Worm (Caenorhabditis elegans): ENCODE measurements around the gene rgs-11.

The rgs-11 gene

DNA sequence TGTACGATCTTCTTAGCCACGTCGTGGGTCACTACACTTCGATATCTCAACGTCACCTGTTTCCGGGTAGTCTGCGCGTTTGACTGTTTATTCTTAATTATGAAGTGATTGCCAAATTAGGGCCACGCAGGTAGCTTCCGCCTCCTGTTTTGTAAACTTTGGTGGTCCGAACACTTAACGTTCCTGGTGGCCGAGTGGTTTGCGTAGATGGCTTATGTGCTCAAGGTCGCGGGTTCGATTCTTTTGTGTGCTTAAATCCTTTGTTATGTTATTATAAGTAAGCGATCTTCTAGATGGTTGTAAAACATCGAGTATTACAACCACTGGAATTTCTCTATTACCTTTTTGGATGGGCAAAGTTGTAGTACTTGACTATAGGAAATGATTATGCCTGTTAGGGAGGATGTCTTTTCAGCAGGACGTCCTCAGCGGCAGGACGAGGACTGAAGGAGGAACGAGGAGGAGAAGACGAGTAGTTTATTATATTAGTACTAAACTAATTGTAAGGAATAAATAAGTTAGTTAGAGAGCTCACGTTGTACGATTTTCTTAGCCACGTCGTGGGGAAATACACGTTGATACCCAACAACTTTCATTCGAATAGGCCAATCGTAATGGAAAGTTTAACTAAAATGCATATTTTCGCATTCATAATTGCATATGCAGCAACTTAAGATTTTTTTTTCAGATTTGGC, 12.6 kb downstream of the rgs-11 start:
- TF ChIP-seq elt-2 (tag; optimal IDR thresholded peaks at IDR 0.05), result no peak
- peak; percentile 7 for TF ChIP-seq nhr-85 (tag)

- TF ChIP-seq nhr-85 (tag) (peak; percentile 26), lin-35 (GFP tag; optimal IDR thresholded peaks at IDR 0.05) (peak in 1 of 2 experiments; percentile 2), ama-1 (optimal IDR thresholded peaks at IDR 0.05) (peak; percentile 68), lsy-2 (tag; optimal IDR thresholded peaks at IDR 0.05) (peak in 1 of 2 experiments; percentile 10), fos-1 (tag; optimal IDR thresholded peaks at IDR 0.05) (peak; percentile 26), Y116A8C.19 (tag; optimal IDR thresholded peaks at IDR 0.05; ENCODE audit: borderline replicate concordance) (no peak), nhr-20 (tag; optimal IDR thresholded peaks at IDR 0.05) (peak; percentile 26), tbx-2 (tag; optimal IDR thresholded peaks at IDR 0.05) (peak; percentile 19), nhr-71 (tag; optimal IDR thresholded peaks at IDR 0.05) (peak; percentile 38), unc-98 (GFP tag; IDR thresholded peaks at IDR 0.05) (no peak), egl-13 (tag; optimal IDR thresholded peaks at IDR 0.05) (no peak), ceh-82 (tag; optimal IDR thresholded peaks at IDR 0.05) (peak in 2 of 3 experiments; percentile 16 to 30), grh-1 (GFP tag; IDR thresholded peaks at IDR 0.05) (no peak), blmp-1 (tag; optimal IDR thresholded peaks at IDR 0.05) (peak; percentile 11), tlp-1 (tag; optimal IDR thresholded peaks at IDR 0.05) (no peak), mep-1 (tag; optimal IDR thresholded peaks at IDR 0.05) (no peak), pqm-1 (tag; optimal IDR thresholded peaks at IDR 0.05) (no peak), hpl-2 (GFP tag; optimal IDR thresholded peaks at IDR 0.05) (no peak), zip-4 (GFP tag; optimal IDR thresholded peaks at IDR 0.05) (no peak), ceh-63 (GFP tag; optimal IDR thresholded peaks at IDR 0.05) (no peak), ztf-11 (tag; optimal IDR thresholded peaks at IDR 0.05) (no peak), nhr-11 (tag; optimal IDR thresholded peaks at IDR 0.05) (no peak), rnt-1 (tag; optimal IDR thresholded peaks at IDR 0.05) (peak; percentile 21), nhr-47 (tag; optimal IDR thresholded peaks at IDR 0.05) (peak; percentile 36), lin-14 (GFP tag; optimal IDR thresholded peaks at IDR 0.05) (peak; percentile 53), C16A3.4 (tag; optimal IDR thresholded peaks at IDR 0.05) (no peak), snu-23 (GFP tag; optimal IDR thresholded peaks at IDR 0.05) (peak; percentile 43)
Observed at ce11 chrX:14978756-14979155, 14.4 kb downstream of the rgs-11 start.

DNA sequence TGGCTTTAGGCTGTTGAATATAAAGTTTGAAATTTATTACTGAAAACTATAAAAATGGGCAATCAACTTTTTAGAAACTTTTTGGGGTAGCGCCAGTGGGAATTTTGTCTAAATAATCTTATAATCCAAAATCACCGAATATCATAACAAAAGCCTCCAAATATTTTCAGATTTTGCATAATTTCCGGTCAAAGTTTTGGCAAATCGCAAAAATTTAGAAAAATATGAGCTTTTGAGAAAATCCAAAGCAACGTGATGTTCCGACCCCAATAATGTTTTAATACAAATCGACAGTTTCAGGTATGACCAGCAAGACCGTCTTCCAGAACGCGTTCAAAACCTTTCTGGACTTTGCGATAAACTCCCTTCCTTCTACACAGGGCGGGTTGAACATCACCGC, 15.0 kb downstream of the rgs-11 start, which contains the start of gene emre-1:
emre-1 (plus strand) TSS at position 301 of the 400 bp plus-strand sequence.
- TF ChIP-seq nhr-12 (tag; optimal IDR thresholded peaks at IDR 0.05) (no peak), unc-62 (GFP tag; optimal IDR thresholded peaks at IDR 0.05) (no peak)

ce11 chrX:14982525-14982924, 18.2 kb downstream of the rgs-11 start, which contains the start of gene plp-2:
TSS of gene plp-2 (minus strand) at chrX:14982804.
- TF ChIP-seq efl-1 (optimal IDR thresholded peaks at IDR 0.05), result no peak
- peak in 1 of 2 experiments; percentile 85 for TF ChIP-seq efl-1 (GFP tag; optimal IDR thresholded peaks at IDR 0.05 in 1 of 2)
- no peak for TF ChIP-seq rnt-1 (tag; optimal IDR thresholded peaks at IDR 0.05)

ce11 chrX:14983274-14983673, 18.9 kb downstream of the rgs-11 start, which contains the start of gene rbg-1:
TSS of gene rbg-1 (plus strand) at chrX:14983533.
- TF ChIP-seq pag-3 (tag; optimal IDR thresholded peaks at IDR 0.05; ENCODE audit: borderline replicate concordance, insufficient read depth) (no peak), nhr-76 (tag; optimal IDR thresholded peaks at IDR 0.05) (no peak), unc-86 (tag; optimal IDR thresholded peaks at IDR 0.05) (peak; percentile 53), aha-1 (tag; optimal IDR thresholded peaks at IDR 0.05) (no peak), lin-35 (GFP tag; optimal IDR thresholded peaks at IDR 0.05) (peak; percentile 57 to 84), hlh-17 (GFP tag; optimal IDR thresholded peaks at IDR 0.05; ENCODE audit: borderline replicate concordance) (no peak), lir-3 (tag; optimal IDR thresholded peaks at IDR 0.05; ENCODE audit: poor library complexity) (peak; percentile 21), hlh-4 (tag; optimal IDR thresholded peaks at IDR 0.05) (no peak), mep-1 (tag; optimal IDR thresholded peaks at IDR 0.05) (peak; percentile 89), ceh-8 (GFP tag; optimal IDR thresholded peaks at IDR 0.05) (no peak), efl-1 (optimal IDR thresholded peaks at IDR 0.05) (peak; percentile 47 to 58), efl-1 (GFP tag; optimal IDR thresholded peaks at IDR 0.05 in 1 of 2) (peak; percentile 22 to 95), blmp-1 (tag; optimal IDR thresholded peaks at IDR 0.05) (peak; percentile 73), ceh-90 (tag; optimal IDR thresholded peaks at IDR 0.05) (no peak), lin-39 (tag; optimal IDR thresholded peaks at IDR 0.05) (no peak), C16A3.4 (tag; optimal IDR thresholded peaks at IDR 0.05) (peak; percentile 79), lin-13 (GFP tag; optimal IDR thresholded peaks at IDR 0.05) (peak; percentile 68), sox-4 (tag; optimal IDR thresholded peaks at IDR 0.05) (no peak), hpl-2 (GFP tag; optimal IDR thresholded peaks at IDR 0.05) (peak; percentile 11), lsy-2 (tag; optimal IDR thresholded peaks at IDR 0.05) (peak; percentile 60 to 68)

All from whole organism, L1 larva.